Fruit fly (Drosophila melanogaster) whole organism, embryonic: ENCODE data around the gene CG33927.

ENCODE experiments used
- CG10654 ChIP-seq: fragments of 200-800 bp; sonication (Bioruptor generic); optimal IDR thresholded peaks from 2 replicates; lab custom pipeline; 2016; ENCODE audit warnings: missing biosample characterization, missing genetic modification characterization
- CG10979 ChIP-seq: fragments of 200-800 bp; sonication (Bioruptor generic); optimal IDR thresholded peaks from 2 replicates; lab custom pipeline; 2018; ENCODE audit warnings: missing biosample characterization, mild to moderate bottlenecking, missing genetic modification characterization, moderate library complexity
- CG12942 ChIP-seq: fragments of 200-800 bp; sonication (Bioruptor generic); optimal IDR thresholded peaks from 3 replicates; lab custom pipeline; 2016; ENCODE audit warnings: missing biosample characterization, missing genetic modification characterization
- CG14014 ChIP-seq: fragments of 200-800 bp; sonication (Bioruptor generic); IDR thresholded peaks from 2 replicates; pipeline ENCODE4 v1.3.6; 2022; ENCODE audit warnings: missing biosample characterization, missing genetic modification characterization
- CG14050 ChIP-seq: fragments of 200-800 bp; sonication (Bioruptor generic); IDR thresholded peaks from 3 replicates; pipeline ENCODE4 v1.3.6; 2022; ENCODE audit warnings: missing biosample characterization, missing genetic modification characterization
- CG14667 ChIP-seq: fragments of 200-800 bp; sonication (Bioruptor generic); IDR thresholded peaks from 2 replicates; pipeline ENCODE4 v1.3.6; 2022; ENCODE audit warnings: missing biosample characterization, missing genetic modification characterization
- CG1647 ChIP-seq: fragments of 200-800 bp; sonication (Bioruptor generic); optimal IDR thresholded peaks from 3 replicates; lab custom pipeline; 2016; ENCODE audit warnings: missing biosample characterization, missing genetic modification characterization
- CG17328 ChIP-seq: fragments of 200-800 bp; sonication (Bioruptor generic); IDR thresholded peaks from 2 replicates; pipeline ENCODE4 v1.3.6; 2022; ENCODE audit warnings: missing biosample characterization, missing genetic modification characterization
- CG17359 ChIP-seq: fragments of 200-800 bp; sonication (Bioruptor generic); optimal IDR thresholded peaks from 3 replicates; lab custom pipeline; 2018; ENCODE audit warnings: missing biosample characterization, mild to moderate bottlenecking, missing genetic modification characterization, moderate library complexity
- CG17385 ChIP-seq: fragments of 200-800 bp; sonication (Bioruptor generic); optimal IDR thresholded peaks from 3 replicates; lab custom pipeline; 2018; ENCODE audit warnings: missing biosample characterization, mild to moderate bottlenecking, missing genetic modification characterization
- CG17612 ChIP-seq: fragments of 200-800 bp; sonication (Bioruptor generic); IDR thresholded peaks from 2 replicates; pipeline ENCODE4 v1.3.6; 2022; ENCODE audit warnings: missing biosample characterization, missing genetic modification characterization
- CG18619 ChIP-seq: fragments of 200-800 bp; sonication (Bioruptor generic); optimal IDR thresholded peaks from 3 replicates; lab custom pipeline; 2017; ENCODE audit warnings: missing biosample characterization, mild to moderate bottlenecking, missing genetic modification characterization
- CG2889 ChIP-seq: fragments of 200-800 bp; sonication (Bioruptor generic); IDR thresholded peaks from 3 replicates; pipeline ENCODE4 v1.3.6; 2022; ENCODE audit warnings: missing biosample characterization, missing genetic modification characterization
- CG3065 ChIP-seq: fragments of 200-800 bp; sonication (Bioruptor generic); optimal IDR thresholded peaks from 2 replicates; lab custom pipeline; 2016; ENCODE audit warnings: missing biosample characterization, missing genetic modification characterization
- CG31441 ChIP-seq: fragments of 200-800 bp; sonication (Bioruptor generic); IDR thresholded peaks from 2 replicates; pipeline ENCODE4 v1.3.6; 2022; ENCODE audit warnings: missing biosample characterization, missing genetic modification characterization
- CG5180 ChIP-seq: fragments of 200-800 bp; sonication (Bioruptor generic); optimal IDR thresholded peaks from 3 replicates; lab custom pipeline; 2017; ENCODE audit warnings: missing biosample characterization, missing genetic modification characterization, mild to moderate bottlenecking, moderate library complexity, missing genetic modification reagents
- CG6175 ChIP-seq: fragments of 200-800 bp; sonication (Bioruptor generic); IDR thresholded peaks from 3 replicates; pipeline ENCODE4 v1.3.6; 2022; ENCODE audit warnings: missing biosample characterization, missing genetic modification characterization
- CG6683 ChIP-seq: fragments of 200-800 bp; sonication (Bioruptor generic); optimal IDR thresholded peaks from 2 replicates; lab custom pipeline; 2017; ENCODE audit warnings: missing biosample characterization, mild to moderate bottlenecking, missing genetic modification characterization, missing genetic modification reagents
- CG8924 ChIP-seq: fragments of 200-800 bp; optimal IDR thresholded peaks from 3 replicates; lab custom pipeline; 2019; ENCODE audit warnings: missing biosample characterization, mild to moderate bottlenecking, missing genetic modification characterization, moderate library complexity
- CG9876 ChIP-seq: fragments of 200-800 bp; sonication (Bioruptor generic); optimal IDR thresholded peaks from 2 replicates; lab custom pipeline; 2016; ENCODE audit warnings: missing biosample characterization, missing genetic modification characterization
- CTCF ChIP-seq: fragments of 200-800 bp; sonication (Bioruptor generic); optimal IDR thresholded peaks from 2 replicates; lab custom pipeline; 2017; ENCODE audit warnings: missing biosample characterization, mild to moderate bottlenecking, missing genetic modification characterization, moderate library complexity
- CrebB ChIP-seq: fragments of 200-800 bp; sonication (Bioruptor generic); optimal IDR thresholded peaks from 3 replicates; lab custom pipeline; 2018; ENCODE audit warnings: missing biosample characterization, mild to moderate bottlenecking, missing genetic modification characterization
- Dbx ChIP-seq: fragments of 200-800 bp; sonication (Bioruptor generic); IDR thresholded peaks from 3 replicates; pipeline ENCODE4 v1.3.6; 2022; ENCODE audit warnings: missing biosample characterization, missing genetic modification characterization
- E2f2 ChIP-seq: fragments of 200-800 bp; sonication (Bioruptor generic); IDR thresholded peaks from 2 replicates; pipeline ENCODE4 v1.3.6; 2022; ENCODE audit warnings: missing biosample characterization, missing genetic modification characterization
- Ets97D ChIP-seq: fragments of 200-800 bp; sonication (Bioruptor generic); optimal IDR thresholded peaks from 3 replicates; lab custom pipeline; 2016; ENCODE audit warnings: missing biosample characterization, missing genetic modification characterization
- HLHmδ ChIP-seq: fragments of 200-800 bp; sonication (Bioruptor generic); optimal IDR thresholded peaks from 2 replicates; lab custom pipeline; 2018; ENCODE audit warnings: missing biosample characterization, mild to moderate bottlenecking, missing genetic modification characterization, moderate library complexity
- Neu2 ChIP-seq: fragments of 200-800 bp; sonication (Bioruptor generic); optimal IDR thresholded peaks from 3 replicates; lab custom pipeline; 2016; ENCODE audit warnings: missing biosample characterization, missing genetic modification characterization, borderline replicate concordance
- Side ChIP-seq: fragments of 200-800 bp; sonication (Bioruptor generic); optimal IDR thresholded peaks from 2 replicates; lab custom pipeline; 2016; ENCODE audit warnings: missing biosample characterization, missing genetic modification characterization
- YL-1 ChIP-seq: fragments of 200-800 bp; sonication (Bioruptor generic); optimal IDR thresholded peaks from 3 replicates; lab custom pipeline; 2017; ENCODE audit warnings: missing biosample characterization, mild to moderate bottlenecking, missing genetic modification characterization
- bowl ChIP-seq: fragments of 200-800 bp; sonication (Bioruptor generic); IDR thresholded peaks from 2 replicates; pipeline ENCODE4 v1.3.6; 2022; ENCODE audit warnings: missing biosample characterization, missing genetic modification characterization
- chif ChIP-seq, 2 experiments: fragments of 200-800 bp; sonication (Bioruptor generic); optimal IDR thresholded peaks; 3 replicates each; lab custom pipeline; 2016; ENCODE audit warnings: missing biosample characterization in 2 of 2, missing genetic modification characterization in 2 of 2
- chinmo ChIP-seq: fragments of 200-800 bp; sonication (Bioruptor generic); IDR thresholded peaks from 4 replicates; pipeline ENCODE4 v1.3.6; 2022; ENCODE audit warnings: missing biosample characterization, missing genetic modification characterization; ENCODE audit not compliant: partially characterized antibody
- chn ChIP-seq: fragments of 200-800 bp; sonication (Bioruptor generic); optimal IDR thresholded peaks from 2 replicates; lab custom pipeline; 2016; ENCODE audit warnings: missing biosample characterization, missing genetic modification characterization
- crp ChIP-seq, 2 experiments: fragments of 200-800 bp; sonication (Bioruptor generic); optimal IDR thresholded peaks; 2 replicates in 1 of 2; 3 replicates in 1 of 2; lab custom pipeline; 2017; ENCODE audit warnings: missing biosample characterization in 2 of 2, missing genetic modification characterization in 2 of 2, mild to moderate bottlenecking in 1 of 2, moderate library complexity in 1 of 2
- dpn ChIP-seq, 2 experiments: fragments of 200-800 bp; sonication (Bioruptor generic); optimal IDR thresholded peaks; 3 replicates each; lab custom pipeline; 2016; ENCODE audit warnings: missing biosample characterization in 2 of 2, missing genetic modification characterization in 2 of 2
- emc ChIP-seq: fragments of 200-800 bp; sonication (Bioruptor generic); optimal IDR thresholded peaks from 2 replicates; lab custom pipeline; 2016; ENCODE audit warnings: missing biosample characterization, missing genetic modification characterization
- gt ChIP-seq: fragments of 200-800 bp; sonication (Bioruptor generic); IDR thresholded peaks from 2 replicates; pipeline ENCODE4 v1.3.6; 2022; ENCODE audit warnings: missing biosample characterization, missing genetic modification characterization
- lmd ChIP-seq: fragments of 200-800 bp; sonication (Bioruptor generic); IDR thresholded peaks from 2 replicates; pipeline ENCODE4 v1.3.6; 2022; ENCODE audit warnings: missing biosample characterization, missing genetic modification characterization
- maf-S ChIP-seq: fragments of 200-800 bp; sonication (Bioruptor generic); optimal IDR thresholded peaks from 2 replicates; lab custom pipeline; 2016; ENCODE audit warnings: missing biosample characterization, missing genetic modification characterization
- odd ChIP-seq: fragments of 200-800 bp; sonication (Bioruptor generic); optimal IDR thresholded peaks from 2 replicates; lab custom pipeline; 2017; ENCODE audit warnings: missing biosample characterization, mild to moderate bottlenecking, missing genetic modification characterization
- onecut ChIP-seq: fragments of 200-800 bp; sonication (Bioruptor generic); IDR thresholded peaks from 2 replicates; pipeline ENCODE4 v1.3.6; 2022; ENCODE audit warnings: missing biosample characterization, missing genetic modification characterization
- p53 ChIP-seq: fragments of 200-800 bp; sonication (Bioruptor generic); optimal IDR thresholded peaks from 2 replicates; lab custom pipeline; 2016; ENCODE audit warnings: missing biosample characterization, missing genetic modification characterization
- peb ChIP-seq: fragments of 200-800 bp; sonication (Bioruptor generic); IDR thresholded peaks from 2 replicates; pipeline ENCODE4 v1.3.6; 2022; ENCODE audit warnings: missing biosample characterization, missing genetic modification characterization
- pum ChIP-seq: fragments of 200-800 bp; sonication (Bioruptor generic); optimal IDR thresholded peaks from 2 replicates; lab custom pipeline; 2016; ENCODE audit warnings: missing biosample characterization, missing genetic modification characterization
- rib ChIP-seq: fragments of 200-800 bp; sonication (Bioruptor generic); IDR thresholded peaks from 2 replicates; pipeline ENCODE4 v1.3.6; 2022; ENCODE audit warnings: missing biosample characterization, missing genetic modification characterization
- salm ChIP-seq: fragments of 200-800 bp; sonication (Bioruptor generic); optimal IDR thresholded peaks from 2 replicates; lab custom pipeline; 2018; ENCODE audit warnings: missing biosample characterization, mild to moderate bottlenecking, missing genetic modification characterization
- seq ChIP-seq: fragments of 200-800 bp; sonication (Bioruptor generic); IDR thresholded peaks from 2 replicates; pipeline ENCODE4 v1.3.6; 2022; ENCODE audit warnings: missing biosample characterization, missing genetic modification characterization
- slp2 ChIP-seq: fragments of 200-800 bp; sonication (Bioruptor generic); optimal IDR thresholded peaks from 2 replicates; lab custom pipeline; 2016; ENCODE audit warnings: missing biosample characterization, missing genetic modification characterization
- so ChIP-seq: fragments of 200-800 bp; sonication (Bioruptor generic); IDR thresholded peaks from 3 replicates; pipeline ENCODE4 v1.3.6; 2022; ENCODE audit warnings: missing biosample characterization, missing genetic modification characterization
- sug ChIP-seq: fragments of 200-800 bp; optimal IDR thresholded peaks from 2 replicates; lab custom pipeline; 2019; ENCODE audit warnings: missing biosample characterization, mild to moderate bottlenecking, missing genetic modification characterization, moderate library complexity
- unc-4 ChIP-seq: fragments of 200-800 bp; sonication (Bioruptor generic); IDR thresholded peaks from 2 replicates; pipeline ENCODE4 v1.3.6; 2022; ENCODE audit warnings: missing biosample characterization, missing genetic modification characterization; ENCODE audit not compliant: partially characterized antibody
- usp ChIP-seq: fragments of >200 bp; optimal IDR thresholded peaks from 2 replicates; lab custom pipeline; 2017; ENCODE audit warnings: missing biosample characterization, missing genetic modification characterization

CG33927 gene

dm6 chr3R:4664947-4665346 is 25.5 kb downstream of the CG33927 start (continued):
- peak in 1 of 2 experiments; percentile 93 for TF ChIP-seq chif (GFP tag; optimal IDR thresholded peaks at IDR 0.05; lab: Kevin White, UChicago)
- TF ChIP-seq CG3065 (GFP tag; lab: Kevin White, UChicago) = no peak
- peak; percentile 59; the same call in 1 of the 2 replicates for TF ChIP-seq seq
- peak; percentile 52; the same call in 1 of the 2 replicates for TF ChIP-seq peb
- TF ChIP-seq CG5180 (GFP tag; lab: Kevin White, UChicago) = peak; percentile 82
- no peak for TF ChIP-seq CG17328
- TF ChIP-seq HLHmδ (GFP tag; lab: Kevin White, UChicago) = peak; percentile 83
- no peak for TF ChIP-seq YL-1 (GFP tag; lab: Kevin White, UChicago)
- no peak for TF ChIP-seq Neu2 (GFP tag; lab: Kevin White, UChicago)
- peak; percentile 58; the same call in 1 of the 2 replicates for TF ChIP-seq CG17612
- TF ChIP-seq CG6175 (GFP tag; lab: Robert Waterston, UW) = peak; percentile 66; the same call in 2 of the 3 replicates
- peak; percentile 71 for TF ChIP-seq pum (GFP tag; lab: Kevin White, UChicago)
- peak; percentile 71 for TF ChIP-seq maf-S (GFP tag; lab: Kevin White, UChicago)
- TF ChIP-seq emc (GFP tag; lab: Kevin White, UChicago) = no peak
- TF ChIP-seq sug (tag; lab: Kevin White, UChicago) = no peak
- TF ChIP-seq CG14667 (GFP tag; lab: Robert Waterston, UW) = no peak
- TF ChIP-seq CrebB (tag; lab: Kevin White, UChicago) = no peak
- TF ChIP-seq CG10979 (tag; lab: Kevin White, UChicago) = peak; percentile 82
- peak; percentile 93 for TF ChIP-seq CG31441
- peak; percentile 85 for TF ChIP-seq Side (GFP tag; lab: Kevin White, UChicago)
- no peak for TF ChIP-seq CG17385
- TF ChIP-seq CG17359 (tag; lab: Kevin White, UChicago) = peak; percentile 93
- TF ChIP-seq so (GFP tag; lab: Robert Waterston, UW) = 0 out of 3 replicates have a peak, but pooled peaks have one; percentile 44
- TF ChIP-seq rib (GFP tag; lab: Robert Waterston, UW) = peak; percentile 69
- peak in 1 of 2 experiments; percentile 71 for TF ChIP-seq dpn (GFP tag; optimal IDR thresholded peaks at IDR 0.05; lab: Kevin White, UChicago)
- no peak for TF ChIP-seq Ets97D (GFP tag; lab: Kevin White, UChicago)
- TF ChIP-seq salm (tag; lab: Kevin White, UChicago) = peak; percentile 85
- no peak for TF ChIP-seq unc-4 (GFP tag; lab: Robert Waterston, UW)
- no peak for TF ChIP-seq CG8924
- TF ChIP-seq E2f2 (GFP tag; lab: Robert Waterston, UW) = no peak
- TF ChIP-seq CG9876 (GFP tag; lab: Kevin White, UChicago) = peak; percentile 4
- no peak for TF ChIP-seq CG2889 (GFP tag; lab: Robert Waterston, UW)
- no peak for TF ChIP-seq crp (GFP tag; optimal IDR thresholded peaks at IDR 0.05; lab: Kevin White, UChicago)
- TF ChIP-seq usp (GFP tag; lab: Kevin White, UChicago) = no peak
- no peak for TF ChIP-seq chn (GFP tag; lab: Kevin White, UChicago)
- TF ChIP-seq chinmo (GFP tag; lab: Robert Waterston, UW) = no peak
- TF ChIP-seq CTCF (GFP tag; lab: Kevin White, UChicago) = peak; percentile 69
- TF ChIP-seq CG10654 (GFP tag; lab: Kevin White, UChicago) = peak; percentile 91
- peak; percentile 80 for TF ChIP-seq CG6683
- peak; percentile 24; the same call in 1 of the 2 replicates for TF ChIP-seq lmd (GFP tag; lab: Robert Waterston, UW)
- TF ChIP-seq CG12942 (GFP tag; lab: Kevin White, UChicago) = no peak
- TF ChIP-seq bowl (GFP tag; lab: Robert Waterston, UW) = no peak
- peak; percentile 2 for TF ChIP-seq CG18619 (GFP tag; lab: Kevin White, UChicago)
- peak; percentile 33; the same call in 1 of the 2 replicates for TF ChIP-seq gt
- peak; percentile 88 for TF ChIP-seq CG1647 (GFP tag; lab: Kevin White, UChicago)
- TF ChIP-seq odd (GFP tag; lab: Kevin White, UChicago) = no peak
- TF ChIP-seq CG14050 (GFP tag; lab: Robert Waterston, UW) = no peak
- peak; percentile 63; the same call in 1 of the 2 replicates for TF ChIP-seq CG14014 (GFP tag; lab: Robert Waterston, UW)
- peak; percentile 89 for TF ChIP-seq onecut (GFP tag; lab: Robert Waterston, UW)
- TF ChIP-seq slp2 (GFP tag; lab: Kevin White, UChicago) = no peak
- peak; percentile 67 for TF ChIP-seq p53 (GFP tag; lab: Kevin White, UChicago)
- TF ChIP-seq Dbx (GFP tag; lab: Robert Waterston, UW) = peak; percentile 77
